Fruit fly (Drosophila melanogaster) Kc167 (cell line): ENCODE measurements around the gene wntD.

Experiments used
- Myc ChIP-seq: fragments of >200 bp; optimal IDR thresholded peaks from 2 replicates; lab custom pipeline; 2017; ENCODE audit warnings: missing external identifiers
- Sin3A ChIP-seq: fragments of >200 bp; optimal IDR thresholded peaks from 2 replicates; lab custom pipeline; 2018; ENCODE audit warnings: missing external identifiers
- h ChIP-seq: fragments of >200 bp; optimal IDR thresholded peaks from 3 replicates; lab custom pipeline; 2018; ENCODE audit warnings: missing external identifiers
- insv ChIP-seq: fragments of >200 bp; optimal IDR thresholded peaks from 3 replicates; lab custom pipeline; 2018; ENCODE audit warnings: missing external identifiers
- psq ChIP-seq: fragments of >200 bp; optimal IDR thresholded peaks from 2 replicates; lab custom pipeline; 2017; ENCODE audit warnings: missing external identifiers
- ttk ChIP-seq: sonication (Bioruptor generic); optimal IDR thresholded peaks from 2 replicates; lab custom pipeline; 2017; ENCODE audit warnings: missing external identifiers

The wntD gene

DNA sequence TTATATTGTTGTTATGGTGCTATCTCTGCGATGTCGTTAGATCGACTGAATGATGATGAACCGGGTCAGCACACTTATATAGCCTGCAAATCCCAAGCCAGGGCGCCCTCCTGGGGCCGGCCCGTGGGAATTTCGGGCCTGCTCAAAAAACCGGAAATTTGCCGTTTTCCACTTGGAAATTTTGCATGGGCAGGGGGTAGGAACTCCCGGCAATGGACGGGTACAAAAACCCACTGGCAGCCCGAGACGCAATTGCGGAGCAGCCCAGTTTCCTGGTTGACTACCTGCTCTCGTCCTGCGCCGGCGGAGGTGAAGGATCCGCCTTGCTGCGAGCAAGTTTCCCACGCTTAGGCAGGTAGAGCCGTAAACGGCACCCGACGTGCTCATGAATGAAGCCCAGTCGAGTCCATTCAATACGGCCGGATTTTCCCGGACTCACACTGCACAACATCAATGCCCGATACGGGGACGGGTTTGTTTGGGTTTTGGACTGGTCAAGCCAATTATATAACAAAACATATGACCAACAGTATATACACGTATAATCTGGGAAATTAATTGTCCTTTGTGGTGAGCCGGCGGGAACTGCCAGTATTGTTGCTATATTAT lies at the start of gene wntD:
wntD (minus strand) TSS at position 51 of the 609 bp plus-strand sequence.
- TF ChIP-seq psq (lab: Kevin White, UChicago): no peak
- no peak for TF ChIP-seq Myc (lab: Kevin White, UChicago)
- no peak for TF ChIP-seq insv
- TF ChIP-seq Sin3A (lab: Kevin White, UChicago): no peak
- no peak for TF ChIP-seq ttk
- TF ChIP-seq h (lab: Kevin White, UChicago): no peak

DNA sequence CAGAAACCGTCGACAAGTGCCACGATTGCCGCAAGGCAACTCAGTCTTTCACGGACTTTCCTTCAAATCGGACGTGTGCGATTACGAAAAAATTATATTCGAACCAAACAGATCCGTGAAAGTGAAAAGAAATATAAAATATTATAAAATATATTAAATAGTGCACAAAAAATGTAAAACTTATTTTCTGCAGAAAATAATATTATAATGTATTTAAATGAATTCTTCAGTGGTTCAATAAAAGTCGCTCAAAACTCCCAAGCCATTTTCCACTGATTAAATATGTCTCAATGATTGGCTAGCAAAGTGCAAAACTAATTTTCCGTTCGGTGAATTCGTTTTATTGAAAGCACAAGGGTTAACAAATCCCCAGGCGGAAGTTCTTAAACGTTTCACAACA lies 45.0 kb upstream of the wntD start, which contains the start of gene PK2-R1:
PK2-R1 (plus strand) TSS at position 301 of the 400 bp plus-strand sequence.
- TF ChIP-seq psq (lab: Kevin White, UChicago): no peak
- no peak for TF ChIP-seq Myc (lab: Kevin White, UChicago)
- TF ChIP-seq insv: no peak
- TF ChIP-seq h (lab: Kevin White, UChicago): no peak
- TF ChIP-seq Sin3A (lab: Kevin White, UChicago): no peak
- TF ChIP-seq ttk: no peak

DNA sequence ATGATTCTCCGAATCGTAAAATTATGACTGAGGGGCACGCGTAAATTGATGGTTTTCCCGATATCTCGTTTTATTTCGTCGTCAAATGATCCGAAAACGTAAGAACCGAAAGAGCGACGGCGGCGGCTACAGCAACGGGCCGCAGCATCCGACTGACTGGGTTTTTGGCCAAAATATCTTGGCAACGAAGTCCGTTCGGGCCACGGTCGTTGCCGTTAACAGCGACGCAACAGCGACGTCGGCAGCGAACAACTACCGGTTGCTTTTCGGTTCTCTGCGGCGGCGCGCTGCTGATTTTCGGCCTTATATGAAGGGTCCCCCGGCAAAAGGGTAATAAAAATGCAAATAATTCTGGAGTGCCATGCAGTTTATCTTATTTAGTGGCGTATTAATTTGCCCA lies 41.0 kb upstream of the wntD start, which contains the start of gene PK2-R2:
PK2-R2 (minus strand) TSS at position 160 of the 400 bp plus-strand sequence.
- TF ChIP-seq ttk: no peak
- no peak for TF ChIP-seq h (lab: Kevin White, UChicago)
- TF ChIP-seq Sin3A (lab: Kevin White, UChicago): no peak
- TF ChIP-seq Myc (lab: Kevin White, UChicago): no peak
- TF ChIP-seq insv: no peak
- no peak for TF ChIP-seq psq (lab: Kevin White, UChicago)

DNA sequence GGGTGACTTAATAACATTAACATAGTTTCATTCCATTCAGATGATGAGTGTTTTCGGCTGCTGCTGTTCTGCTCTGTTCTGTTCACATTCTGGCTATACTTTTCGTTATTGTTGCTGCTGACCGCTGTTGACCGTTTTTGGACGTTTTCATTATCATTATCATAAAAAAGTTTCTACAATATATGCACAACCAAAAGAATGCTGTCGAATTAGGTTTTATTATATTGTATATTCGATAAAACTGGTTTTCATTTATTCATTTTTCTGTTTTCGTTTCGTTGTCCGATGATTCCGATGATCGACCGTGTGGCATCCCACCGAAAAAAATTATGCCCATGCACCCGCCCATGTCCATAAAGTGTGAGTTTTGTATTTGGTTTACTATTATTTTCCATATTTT lies 40.0 kb upstream of the wntD start:
- TF ChIP-seq Myc (lab: Kevin White, UChicago): no peak
- TF ChIP-seq psq (lab: Kevin White, UChicago): no peak
- no peak for TF ChIP-seq h (lab: Kevin White, UChicago)
- no peak for TF ChIP-seq ttk
- TF ChIP-seq Sin3A (lab: Kevin White, UChicago): no peak
- no peak for TF ChIP-seq insv

DNA sequence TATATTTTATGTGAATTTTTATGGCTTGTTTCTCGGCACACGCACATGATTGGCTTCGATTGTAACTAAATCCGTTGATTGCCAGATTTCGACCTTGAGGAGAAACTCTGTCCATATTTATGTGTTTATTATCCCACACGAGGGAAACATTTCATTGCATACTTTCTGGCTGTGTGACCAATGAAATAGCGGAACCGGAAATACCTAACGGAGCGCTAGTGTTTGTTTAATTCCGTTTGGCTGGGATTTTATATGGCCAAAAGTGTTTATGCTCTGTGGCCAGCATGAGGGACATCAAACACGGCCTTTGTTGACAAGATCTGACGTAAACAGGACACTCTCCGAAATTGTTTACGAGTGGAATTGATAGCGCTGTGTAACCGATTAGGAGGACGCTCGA lies 26.9 kb upstream of the wntD start:
- no peak for TF ChIP-seq psq (lab: Kevin White, UChicago)
- no peak for TF ChIP-seq Myc (lab: Kevin White, UChicago)
- TF ChIP-seq Sin3A (lab: Kevin White, UChicago): no peak
- no peak for TF ChIP-seq insv
- TF ChIP-seq h (lab: Kevin White, UChicago): no peak
- no peak for TF ChIP-seq ttk

DNA sequence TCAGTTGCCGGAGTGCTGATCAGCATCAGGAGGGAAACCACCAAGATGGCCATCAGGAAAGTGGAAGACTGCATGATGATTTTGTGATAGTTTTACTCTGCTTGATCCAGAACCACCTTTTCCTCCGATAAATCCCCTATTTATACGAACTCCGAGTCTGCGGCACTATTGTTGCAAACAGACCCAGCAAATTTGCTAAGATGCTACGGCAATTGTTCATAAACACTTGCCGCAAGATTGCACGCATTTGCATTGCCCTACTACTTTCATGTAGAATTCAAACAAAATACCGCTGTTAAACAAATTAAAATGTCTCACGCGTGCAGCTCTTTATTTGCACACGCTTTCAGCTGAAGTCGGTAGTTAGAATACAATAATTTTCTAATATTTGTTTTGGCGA lies 26.2 kb upstream of the wntD start, which contains the start of gene CG45080:
CG45080 (minus strand) TSS at position 101 of the 400 bp plus-strand sequence.
- TF ChIP-seq Sin3A (lab: Kevin White, UChicago) (no peak), Myc (lab: Kevin White, UChicago) (no peak), ttk (no peak), insv (no peak), psq (lab: Kevin White, UChicago) (no peak), h (lab: Kevin White, UChicago) (no peak)

DNA sequence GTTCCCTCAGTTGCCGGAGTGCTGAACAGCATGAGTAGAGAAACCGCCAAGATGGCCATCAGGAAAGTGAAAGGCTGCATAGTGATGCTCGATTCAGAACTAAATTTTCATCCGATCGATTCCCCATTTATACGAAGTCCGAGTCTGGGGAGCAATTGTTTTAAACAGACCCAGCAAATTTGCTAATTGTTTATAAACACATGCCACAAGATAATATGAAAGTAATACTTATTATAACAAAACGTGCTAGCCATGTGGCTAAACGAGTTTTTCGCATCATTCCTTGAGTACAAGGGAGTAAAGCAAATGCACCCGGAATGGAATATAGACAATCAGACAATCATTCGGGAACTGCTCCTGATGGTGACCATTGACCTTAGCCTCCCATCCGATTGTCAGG lies 20.1 kb upstream of the wntD start, which contains the start of gene CG44142:
CG44142 (minus strand) TSS at position 101 of the 400 bp plus-strand sequence.
- no peak for TF ChIP-seq ttk
- TF ChIP-seq insv: no peak
- no peak for TF ChIP-seq Sin3A (lab: Kevin White, UChicago)
- no peak for TF ChIP-seq h (lab: Kevin White, UChicago)
- TF ChIP-seq psq (lab: Kevin White, UChicago): no peak
- TF ChIP-seq Myc (lab: Kevin White, UChicago): no peak

DNA sequence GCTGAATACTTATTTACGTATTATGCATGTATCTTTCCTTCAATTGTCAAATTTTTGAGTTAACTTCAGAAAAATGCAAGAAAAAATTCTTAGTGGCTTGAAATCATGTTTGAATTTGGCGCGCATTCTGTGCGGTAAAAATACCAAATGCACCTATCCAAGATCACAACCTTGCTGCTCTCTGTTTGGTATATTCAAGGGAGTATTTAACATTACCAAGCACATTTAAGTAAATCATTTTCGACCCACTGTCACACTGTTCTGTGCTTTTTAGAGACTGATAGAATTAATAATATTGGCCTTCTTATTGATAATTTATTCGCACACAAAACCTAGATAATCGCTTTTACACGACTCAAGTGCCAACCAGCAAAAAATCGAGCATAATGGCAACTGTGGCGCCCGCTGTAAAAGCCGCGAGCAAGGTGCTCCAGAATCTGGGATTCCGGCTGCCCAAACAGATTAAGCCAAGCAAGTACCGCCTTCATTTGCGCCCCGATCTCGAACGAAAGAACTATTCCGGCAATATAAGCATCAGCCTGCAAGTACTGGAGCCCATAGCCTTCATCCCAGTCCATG lies 16.2 kb upstream of the wntD start:
- TF ChIP-seq Myc (lab: Kevin White, UChicago) (no peak), h (lab: Kevin White, UChicago) (no peak), insv (no peak)

DNA sequence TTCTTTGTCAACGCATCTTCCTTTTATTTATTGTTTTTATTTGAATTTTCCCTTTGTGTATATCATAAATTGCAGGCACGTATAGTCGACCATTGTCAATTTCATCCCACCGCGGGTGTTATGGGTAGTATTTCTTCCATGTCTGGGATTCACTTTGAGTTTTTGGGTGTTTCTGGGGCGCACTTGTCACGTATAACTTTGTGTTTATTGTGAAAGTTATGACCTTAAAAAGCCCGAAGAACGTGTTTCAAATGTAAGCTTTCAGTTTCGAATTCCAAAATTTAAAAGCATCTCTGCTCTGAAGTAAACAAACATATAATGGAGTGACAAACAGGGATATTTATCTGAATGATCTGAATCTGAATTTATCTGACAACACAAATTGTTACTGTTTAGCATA lies 13.6 kb upstream of the wntD start:
- TF ChIP-seq Myc (lab: Kevin White, UChicago): no peak
- TF ChIP-seq h (lab: Kevin White, UChicago): no peak
- no peak for TF ChIP-seq psq (lab: Kevin White, UChicago)
- no peak for TF ChIP-seq insv
- TF ChIP-seq ttk: no peak
- no peak for TF ChIP-seq Sin3A (lab: Kevin White, UChicago)

DNA sequence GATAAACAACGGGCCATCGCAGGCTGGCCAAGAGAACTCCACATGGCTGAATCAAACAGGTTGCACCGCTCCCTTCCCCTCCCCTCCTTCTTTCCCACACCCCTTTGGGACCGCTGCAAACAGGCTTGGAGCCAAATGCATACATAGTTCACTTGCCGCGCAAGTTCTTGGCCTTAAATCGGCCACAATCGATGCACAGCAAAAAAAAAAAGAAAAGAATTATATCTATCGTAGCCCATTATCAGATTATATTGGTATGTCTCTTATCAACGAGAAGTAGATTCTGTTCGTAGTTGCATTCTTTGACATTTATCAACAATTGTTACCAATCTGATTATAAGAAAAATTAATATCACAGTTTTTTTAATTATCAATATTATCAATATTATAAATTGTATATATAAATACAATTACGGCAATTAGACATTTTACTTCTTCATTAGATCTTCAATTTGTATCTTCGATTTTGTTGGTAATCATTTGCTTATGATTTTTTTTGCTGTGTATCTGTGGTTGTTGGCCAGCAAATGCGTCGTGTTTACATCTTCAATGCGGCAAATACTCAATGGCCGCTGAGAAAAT lies 12.4 kb upstream of the wntD start:
- TF ChIP-seq Sin3A (lab: Kevin White, UChicago) (no peak), h (lab: Kevin White, UChicago) (no peak), psq (lab: Kevin White, UChicago) (no peak), insv (no peak), Myc (lab: Kevin White, UChicago) (no peak), ttk (no peak)

DNA sequence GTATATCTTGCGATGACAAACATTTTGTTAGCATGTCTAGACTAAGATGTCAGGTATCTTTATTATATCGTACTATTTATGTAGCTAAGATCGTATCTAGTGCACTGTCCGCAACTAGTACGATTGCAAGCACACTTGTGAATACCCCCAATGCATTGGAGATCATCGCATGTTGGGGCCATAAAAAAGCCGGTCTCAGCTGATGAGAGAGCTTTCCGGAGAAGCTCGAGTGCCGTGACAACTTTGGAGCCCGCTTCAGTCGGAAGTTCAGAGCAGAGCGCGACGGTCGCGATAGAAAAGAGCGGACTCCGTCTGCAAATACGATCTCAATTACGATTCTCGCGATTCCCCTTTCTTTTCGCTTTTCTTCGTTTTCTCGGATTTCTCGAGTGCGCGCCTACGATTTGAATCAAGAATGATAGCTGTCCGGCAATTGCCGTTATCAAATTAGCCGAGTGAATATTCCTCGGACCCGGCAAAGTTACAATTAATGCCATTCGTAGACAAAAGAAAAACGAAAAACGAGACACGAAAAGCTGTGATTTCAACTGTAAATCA lies 11.6 kb upstream of the wntD start:
- no peak for TF ChIP-seq h (lab: Kevin White, UChicago)
- TF ChIP-seq insv: no peak

DNA sequence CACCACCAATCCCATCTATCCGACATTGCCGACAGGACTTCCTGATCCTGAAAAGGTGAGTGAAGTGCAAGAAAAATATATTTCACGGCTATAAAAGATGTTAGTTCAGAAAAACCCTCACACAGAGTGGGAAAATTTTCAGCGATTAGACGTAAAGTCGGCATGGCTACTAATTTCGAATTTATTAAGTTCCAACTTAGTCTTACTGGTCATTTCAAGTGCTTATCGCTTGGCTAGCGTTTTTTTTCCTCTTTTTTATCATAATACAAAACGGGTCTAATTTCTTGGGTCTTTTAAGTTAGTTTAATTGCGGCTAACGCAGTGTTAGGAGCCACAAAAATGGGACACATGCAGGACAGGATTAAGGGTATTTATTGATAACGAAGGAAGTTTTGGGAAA lies 10.1 kb upstream of the wntD start, which contains the start of gene CG43208:
CG43208 (plus strand) TSS at position 301 of the 400 bp plus-strand sequence.
- TF ChIP-seq Sin3A (lab: Kevin White, UChicago) (no peak), ttk (no peak), psq (lab: Kevin White, UChicago) (no peak), h (lab: Kevin White, UChicago) (no peak), insv (no peak), Myc (lab: Kevin White, UChicago) (no peak)
